Worm (Caenorhabditis elegans): ENCODE results near the gene dlc-1.

DNA sequence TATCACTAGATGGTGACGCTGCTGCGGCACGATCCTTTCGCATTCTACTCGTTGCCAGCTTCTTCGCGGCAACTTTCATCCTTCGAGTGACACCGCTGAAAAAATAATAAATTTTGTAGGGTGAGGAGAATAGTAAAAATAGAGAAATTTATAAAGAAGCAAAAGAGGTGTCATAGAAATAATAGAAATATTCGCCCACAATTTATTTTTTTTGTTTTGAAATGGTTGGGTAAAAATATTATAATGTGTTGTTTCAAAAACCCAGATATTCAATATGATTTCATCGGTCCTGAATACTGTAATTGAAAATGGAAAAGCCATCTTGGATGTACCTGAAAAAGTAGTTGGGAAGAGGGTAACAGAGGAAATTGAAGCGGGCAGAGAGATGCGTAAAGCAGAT, 11.3 kb downstream of the dlc-1 start, which contains the start of gene set-1:
- TF ChIP-seq fkh-10 (GFP tag; optimal IDR thresholded peaks at IDR 0.05), result no peak
- no peak for TF ChIP-seq nhr-11 (tag; optimal IDR thresholded peaks at IDR 0.05)
- no peak for TF ChIP-seq lin-11 (tag; optimal IDR thresholded peaks at IDR 0.05)
- no peak for TF ChIP-seq ceh-31 (tag; optimal IDR thresholded peaks at IDR 0.05)
- no peak for TF ChIP-seq K09A11.1 (tag; optimal IDR thresholded peaks at IDR 0.05; ENCODE audit: insufficient read depth)
- TF ChIP-seq ceh-45 (GFP tag; IDR thresholded peaks at IDR 0.05), result no peak
- no peak for TF ChIP-seq lim-6 (tag; optimal IDR thresholded peaks at IDR 0.05)
- no peak for TF ChIP-seq ceh-19 (GFP tag; optimal IDR thresholded peaks at IDR 0.05)
- TF ChIP-seq ets-4 (tag; optimal IDR thresholded peaks at IDR 0.05), result no peak
- TF ChIP-seq F13H6.1 (tag; optimal IDR thresholded peaks at IDR 0.05), result no peak

Data from whole organism, late embryonic.